Worm (Caenorhabditis elegans) whole organism, L2 larva: Measurements from ENCODE around the gene mev-1.

ENCODE experiments used
- ama-1 ChIP-seq: fragments of 150-350 bp; optimal IDR thresholded peaks from 2 replicates; lab custom pipeline; 2018; ENCODE audit warnings: inconsistent platforms
- ceh-16 ChIP-seq: fragments of 150-350 bp; optimal IDR thresholded peaks from 2 replicates; lab custom pipeline; 2014; ENCODE audit warnings: missing biosample characterization, missing genetic modification characterization
- egl-27 ChIP-seq: sonication (generic microtip); optimal IDR thresholded peaks from 3 replicates; lab custom pipeline; 2017; ENCODE audit warnings: missing biosample characterization, missing genetic modification reagents, missing genetic modification characterization
- lin-13 ChIP-seq: fragments of 150-350 bp; optimal IDR thresholded peaks from 2 replicates; lab custom pipeline; 2014; ENCODE audit warnings: missing biosample characterization, missing genetic modification reagents, missing genetic modification characterization
- mab-5 ChIP-seq: fragments of 150-350 bp; optimal IDR thresholded peaks from 2 replicates; lab custom pipeline; 2014; ENCODE audit warnings: missing biosample characterization, missing genetic modification characterization
- mbf-1 ChIP-seq: sonication (generic microtip); optimal IDR thresholded peaks from 2 replicates; lab custom pipeline; 2017; ENCODE audit warnings: missing biosample characterization, missing genetic modification characterization
- nhr-6 ChIP-seq: fragments of 150-350 bp; optimal IDR thresholded peaks from 2 replicates; lab custom pipeline; 2014; ENCODE audit warnings: missing biosample characterization, missing genetic modification characterization
- sma-3 ChIP-seq: sonication (generic microtip); optimal IDR thresholded peaks from 2 replicates; lab custom pipeline; 2016; ENCODE audit warnings: missing genetic modification reagents, missing genetic modification characterization, missing compliant biosample characterization
- unc-62 ChIP-seq: fragments of 150-350 bp; optimal IDR thresholded peaks from 2 replicates; lab custom pipeline; 2014; ENCODE audit warnings: missing biosample characterization, missing genetic modification reagents, missing genetic modification characterization
- ztf-11 ChIP-seq: sonication (generic microtip); optimal IDR thresholded peaks from 2 replicates; lab custom pipeline; 2017; ENCODE audit warnings: missing biosample characterization, missing genetic modification characterization

- TF ChIP-seq mbf-1 (tag; lab: Kevin White, UChicago) (no peak), ztf-11 (tag; lab: Kevin White, UChicago) (no peak), egl-27 (no peak), ama-1 (lab: Kevin White, UChicago) (no peak), ceh-16 (tag; lab: Kevin White, UChicago) (no peak), sma-3 (no peak), unc-62 (GFP tag; lab: Kevin White, UChicago) (no peak), lin-13 (GFP tag; lab: Kevin White, UChicago) (no peak), mab-5 (tag; lab: Kevin White, UChicago) (no peak), nhr-6 (tag; lab: Kevin White, UChicago) (no peak)
Measured at ce11 chrIII:10380640-10381039, 46.6 kb downstream of the mev-1 start.
